Fruit fly (Drosophila melanogaster) whole organism, embryonic: ENCODE data around the gene CG42525.
A peak's percentile ranks its signal among the peaks of the same experiment; 100 is the strongest.

ENCODE experiments used
- BEAF-32 ChIP-seq: fragments of 200-800 bp; sonication (Bioruptor generic); optimal IDR thresholded peaks from 3 replicates; lab custom pipeline; 2017; ENCODE audit warnings: missing biosample characterization, missing genetic modification characterization, mild to moderate bottlenecking, moderate library complexity, missing genetic modification reagents
- CG1024 ChIP-seq: fragments of 200-800 bp; sonication (Bioruptor generic); IDR thresholded peaks from 2 replicates; pipeline ENCODE4 v1.3.6; 2022; ENCODE audit warnings: missing biosample characterization, missing genetic modification characterization
- CG11560 ChIP-seq: fragments of 200-800 bp; sonication (Bioruptor generic); IDR thresholded peaks from 3 replicates; pipeline ENCODE4 v1.3.6; 2022; ENCODE audit warnings: missing biosample characterization, missing genetic modification characterization
- CG13296 ChIP-seq: fragments of 200-800 bp; sonication (Bioruptor generic); optimal IDR thresholded peaks from 3 replicates; lab custom pipeline; 2018; ENCODE audit warnings: missing biosample characterization, mild to moderate bottlenecking, missing genetic modification characterization
- CG15011 ChIP-seq: fragments of 200-800 bp; sonication (Bioruptor generic); optimal IDR thresholded peaks from 3 replicates; lab custom pipeline; 2018; ENCODE audit warnings: missing biosample characterization, mild to moderate bottlenecking, missing genetic modification characterization
- CG15073 ChIP-seq: fragments of 200-800 bp; sonication (Bioruptor generic); optimal IDR thresholded peaks from 2 replicates; lab custom pipeline; 2016; ENCODE audit warnings: missing biosample characterization, missing genetic modification characterization
- CG15479 ChIP-seq: fragments of 200-800 bp; sonication (Bioruptor generic); optimal IDR thresholded peaks from 3 replicates; lab custom pipeline; 2019; ENCODE audit warnings: missing biosample characterization, mild to moderate bottlenecking, missing genetic modification characterization, moderate library complexity
- CG17361 ChIP-seq: fragments of 200-800 bp; sonication (Bioruptor generic); IDR thresholded peaks from 3 replicates; pipeline ENCODE4 v1.3.6; 2022; ENCODE audit warnings: missing biosample characterization, missing genetic modification characterization
- CG1832 ChIP-seq: fragments of 200-800 bp; sonication (Bioruptor generic); optimal IDR thresholded peaks from 2 replicates; lab custom pipeline; 2017; ENCODE audit warnings: missing biosample characterization, mild to moderate bottlenecking, missing genetic modification characterization, inconsistent platforms
- CG2199 ChIP-seq: fragments of 200-800 bp; sonication (Bioruptor generic); IDR thresholded peaks from 3 replicates; pipeline ENCODE4 v1.3.6; 2022; ENCODE audit warnings: missing biosample characterization, missing genetic modification characterization
- CG30020 ChIP-seq: fragments of 200-800 bp; optimal IDR thresholded peaks from 2 replicates; lab custom pipeline; 2019; ENCODE audit warnings: missing biosample characterization, mild to moderate bottlenecking, missing genetic modification characterization, moderate library complexity
- CG6175 ChIP-seq: fragments of 200-800 bp; sonication (Bioruptor generic); IDR thresholded peaks from 3 replicates; pipeline ENCODE4 v1.3.6; 2022; ENCODE audit warnings: missing biosample characterization, missing genetic modification characterization
- CG7372 ChIP-seq: fragments of 200-800 bp; sonication (Bioruptor generic); IDR thresholded peaks from 2 replicates; pipeline ENCODE4 v1.3.6; 2022; ENCODE audit warnings: missing biosample characterization, missing genetic modification characterization
- CG7556 ChIP-seq: fragments of 200-800 bp; sonication (Bioruptor generic); optimal IDR thresholded peaks from 2 replicates; lab custom pipeline; 2017; ENCODE audit warnings: missing biosample characterization, mild to moderate bottlenecking, missing genetic modification characterization
- CG8388 ChIP-seq: fragments of 200-800 bp; sonication (Bioruptor generic); optimal IDR thresholded peaks from 2 replicates; lab custom pipeline; 2019; ENCODE audit warnings: missing biosample characterization, mild to moderate bottlenecking, missing genetic modification characterization, moderate library complexity
- Chrac-16 ChIP-seq: fragments of 200-800 bp; sonication (Bioruptor generic); optimal IDR thresholded peaks from 3 replicates; lab custom pipeline; 2016; ENCODE audit warnings: missing biosample characterization, missing genetic modification characterization
- Dip3 ChIP-seq: fragments of 200-800 bp; sonication (Bioruptor generic); optimal IDR thresholded peaks from 3 replicates; lab custom pipeline; 2016; ENCODE audit warnings: missing biosample characterization, missing genetic modification characterization
- Dll ChIP-seq: fragments of 200-800 bp; sonication (Bioruptor generic); IDR thresholded peaks from 4 replicates; pipeline ENCODE4 v1.3.6; 2022; ENCODE audit warnings: missing biosample characterization, missing genetic modification characterization; ENCODE audit not compliant: partially characterized antibody
- Doc3 ChIP-seq: fragments of 200-800 bp; sonication (Bioruptor generic); IDR thresholded peaks from 3 replicates; pipeline ENCODE4 v1.3.6; 2022; ENCODE audit warnings: missing biosample characterization, missing genetic modification characterization; ENCODE audit not compliant: partially characterized antibody
- H15 ChIP-seq: fragments of 200-800 bp; sonication (Bioruptor generic); IDR thresholded peaks from 3 replicates; pipeline ENCODE4 v1.3.6; 2022; ENCODE audit warnings: missing biosample characterization, missing genetic modification characterization
- Lpt ChIP-seq: fragments of >200 bp; optimal IDR thresholded peaks from 2 replicates; lab custom pipeline; 2018; ENCODE audit warnings: missing biosample characterization, missing genetic modification characterization
- MBD-R2 ChIP-seq: fragments of 200-800 bp; sonication (Bioruptor generic); IDR thresholded peaks from 2 replicates; pipeline ENCODE4 v1.3.6; 2022; ENCODE audit warnings: missing biosample characterization, missing genetic modification characterization
- MESR4 ChIP-seq: fragments of 200-800 bp; sonication (Bioruptor generic); optimal IDR thresholded peaks from 2 replicates; lab custom pipeline; 2018; ENCODE audit warnings: missing biosample characterization, mild to moderate bottlenecking, missing genetic modification characterization, moderate library complexity
- Med ChIP-seq: fragments of 200-800 bp; sonication (Bioruptor generic); peaks from one replicate; lab custom pipeline; 2016; ENCODE audit warnings: missing biosample characterization, missing genetic modification characterization, mild to moderate bottlenecking, inconsistent platforms, moderate library complexity
- Ravus ChIP-seq: fragments of 200-800 bp; sonication (Bioruptor generic); IDR thresholded peaks from 2 replicates; pipeline ENCODE4 v1.3.6; 2022; ENCODE audit warnings: missing biosample characterization, missing genetic modification characterization
- Sin3A ChIP-seq: fragments of >200 bp; optimal IDR thresholded peaks from 2 replicates; lab custom pipeline; 2018
- Sry-δ ChIP-seq: fragments of 200-800 bp; sonication (Bioruptor generic); optimal IDR thresholded peaks from 2 replicates; lab custom pipeline; 2016; ENCODE audit warnings: missing biosample characterization, missing genetic modification characterization
- Stat92E ChIP-seq, 3 experiments: fragments of >200 bp in 2 of 3; fragments of 200-800 bp in 1 of 3; sonication (Bioruptor generic) in 1 of 3; optimal IDR thresholded peaks; 2 replicates each; lab custom pipeline; 2017 to 2019; ENCODE audit warnings: missing biosample characterization in 3 of 3, missing genetic modification characterization in 3 of 3, mild to moderate bottlenecking in 1 of 3, moderate library complexity in 1 of 3
- amos ChIP-seq: fragments of 200-800 bp; sonication (Bioruptor generic); IDR thresholded peaks from 2 replicates; pipeline ENCODE4 v1.3.6; 2022; ENCODE audit warnings: missing biosample characterization, missing genetic modification characterization; ENCODE audit not compliant: partially characterized antibody
- bbx ChIP-seq: fragments of 200-800 bp; sonication (Bioruptor generic); IDR thresholded peaks from 2 replicates; pipeline ENCODE4 v1.3.6; 2022; ENCODE audit warnings: missing biosample characterization, missing genetic modification characterization; ENCODE audit not compliant: partially characterized antibody
- chinmo ChIP-seq: fragments of 200-800 bp; sonication (Bioruptor generic); IDR thresholded peaks from 4 replicates; pipeline ENCODE4 v1.3.6; 2022; ENCODE audit warnings: missing biosample characterization, missing genetic modification characterization; ENCODE audit not compliant: partially characterized antibody
- hb ChIP-seq: fragments of 200-800 bp; sonication (Bioruptor generic); IDR thresholded peaks from 3 replicates; pipeline ENCODE4 v1.3.6; 2022; ENCODE audit warnings: missing biosample characterization, missing genetic modification characterization; ENCODE audit not compliant: partially characterized antibody
- hbn ChIP-seq: fragments of 200-800 bp; sonication (Bioruptor generic); IDR thresholded peaks from 2 replicates; pipeline ENCODE4 v1.3.6; 2022; ENCODE audit warnings: missing biosample characterization, missing genetic modification characterization; ENCODE audit not compliant: partially characterized antibody
- ind ChIP-seq: fragments of 200-800 bp; sonication (Bioruptor generic); optimal IDR thresholded peaks from 3 replicates; lab custom pipeline; 2016; ENCODE audit warnings: missing biosample characterization, missing genetic modification characterization
- nerfin-1 ChIP-seq: fragments of 200-800 bp; sonication (Bioruptor generic); optimal IDR thresholded peaks from 3 replicates; lab custom pipeline; 2019; ENCODE audit warnings: missing biosample characterization, mild to moderate bottlenecking, missing genetic modification characterization, moderate library complexity
- nom ChIP-seq: fragments of 200-800 bp; sonication (Bioruptor generic); optimal IDR thresholded peaks from 2 replicates; lab custom pipeline; 2017; ENCODE audit warnings: missing biosample characterization, missing genetic modification characterization, mild to moderate bottlenecking, moderate library complexity, missing genetic modification reagents
- pan ChIP-seq, 4 experiments: fragments of >200 bp in 3 of 4; fragments of 200-800 bp in 1 of 4; sonication (Bioruptor generic) in 1 of 4; optimal IDR thresholded peaks in 3 of 4; IDR thresholded peaks in 1 of 4; 2 replicates each; pipeline versions ENCODE4 v1.3.6 to Lab custom; 2017 to 2022; ENCODE audit warnings: missing biosample characterization in 2 of 4, missing genetic modification characterization in 2 of 4, mixed read lengths in 1 of 4
- pfk ChIP-seq: fragments of 200-800 bp; sonication (Bioruptor generic); optimal IDR thresholded peaks from 2 replicates; lab custom pipeline; 2018; ENCODE audit warnings: missing biosample characterization, mild to moderate bottlenecking, missing genetic modification characterization, moderate library complexity
- row ChIP-seq: fragments of 200-800 bp; sonication (Bioruptor generic); IDR thresholded peaks from 3 replicates; pipeline ENCODE4 v1.3.6; 2022; ENCODE audit warnings: missing biosample characterization, missing genetic modification characterization
- sens ChIP-seq: fragments of 200-800 bp; sonication (Bioruptor generic); peaks from one replicate; lab custom pipeline; 2016; ENCODE audit warnings: missing biosample characterization, missing genetic modification characterization
- sim ChIP-seq: fragments of 200-800 bp; sonication (Bioruptor generic); IDR thresholded peaks from 2 replicates; pipeline ENCODE4 v1.3.6; 2022; ENCODE audit warnings: missing biosample characterization, missing genetic modification characterization
- sna ChIP-seq: fragments of 200-800 bp; sonication (Bioruptor generic); IDR thresholded peaks from 2 replicates; pipeline ENCODE4 v1.3.6; 2022; ENCODE audit warnings: missing biosample characterization, missing genetic modification characterization; ENCODE audit not compliant: partially characterized antibody
- stwl ChIP-seq: fragments of 200-800 bp; sonication (Bioruptor generic); optimal IDR thresholded peaks from 3 replicates; lab custom pipeline; 2018; ENCODE audit warnings: missing biosample characterization, mild to moderate bottlenecking, missing genetic modification characterization, moderate library complexity
- tgo ChIP-seq: fragments of 200-800 bp; sonication (Bioruptor generic); IDR thresholded peaks from 3 replicates; pipeline ENCODE4 v1.3.6; 2022; ENCODE audit warnings: missing biosample characterization, missing genetic modification characterization
- tup ChIP-seq: fragments of 200-800 bp; sonication (Bioruptor generic); optimal IDR thresholded peaks from 2 replicates; lab custom pipeline; 2016; ENCODE audit warnings: missing biosample characterization, mild to moderate bottlenecking, missing genetic modification characterization, moderate library complexity
- unc-4 ChIP-seq: fragments of 200-800 bp; sonication (Bioruptor generic); IDR thresholded peaks from 2 replicates; pipeline ENCODE4 v1.3.6; 2022; ENCODE audit warnings: missing biosample characterization, missing genetic modification characterization; ENCODE audit not compliant: partially characterized antibody
- zen2 ChIP-seq: fragments of 200-800 bp; sonication (Bioruptor generic); IDR thresholded peaks from 3 replicates; pipeline ENCODE4 v1.3.6; 2022; ENCODE audit warnings: missing biosample characterization, missing genetic modification characterization; ENCODE audit not compliant: partially characterized antibody

CG42525 gene

DNA sequence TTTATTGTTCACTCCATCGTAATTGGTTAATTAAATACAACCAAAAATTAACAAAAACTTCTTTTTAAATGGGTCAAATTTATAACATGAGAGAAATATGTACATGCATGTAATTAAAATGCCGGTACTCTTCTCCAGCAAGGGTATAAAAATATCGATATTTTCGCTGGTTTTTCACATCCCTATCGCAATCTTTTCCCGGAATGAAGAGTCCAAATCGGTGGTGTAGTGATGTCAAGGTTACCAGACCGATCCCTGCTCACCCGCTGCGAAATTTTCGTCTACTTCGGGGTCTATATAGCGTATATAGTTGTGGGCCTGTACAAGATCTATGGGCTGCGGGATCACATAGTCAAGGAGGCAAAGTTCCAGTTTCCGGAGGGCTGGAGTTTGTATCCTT, 27.6 kb downstream of the CG42525 start, which contains the start of gene rasp (continued):
- TF ChIP-seq row (GFP tag; lab: Robert Waterston, UW) (0 out of 3 replicates have a peak, but pooled peaks have one; percentile 16), Doc3 (GFP tag; lab: Robert Waterston, UW) (0 out of 3 replicates have a peak, but pooled peaks have one; percentile 38), CG15479 (no peak), zen2 (GFP tag; lab: Robert Waterston, UW) (no peak), sim (GFP tag; lab: Robert Waterston, UW) (no peak), stwl (peak; percentile 33), sna (GFP tag; lab: Robert Waterston, UW) (0 out of 2 replicates have a peak, but pooled peaks have one; percentile 29), CG15011 (GFP tag; lab: Kevin White, UChicago) (no peak), CG6175 (no peak), nerfin-1 (tag; lab: Kevin White, UChicago) (peak; percentile 34), Stat92E (GFP tag; optimal IDR thresholded peaks at IDR 0.05; lab: Kevin White, UChicago) (peak in 1 of 3 experiments; percentile 8), Med (GFP tag; lab: Kevin White, UChicago) (peak; percentile 44), CG15073 (GFP tag; lab: Kevin White, UChicago) (no peak), Lpt (GFP tag; lab: Kevin White, UChicago) (no peak), Sry-δ (GFP tag; lab: Kevin White, UChicago) (peak; percentile 79), amos (peak; percentile 48), Dip3 (GFP tag; lab: Kevin White, UChicago) (no peak), BEAF-32 (GFP tag; lab: Kevin White, UChicago) (peak; percentile 63), pan (optimal IDR thresholded peaks at IDR 0.05; lab: Kevin White, UChicago) (no peak), pan (GFP tag; optimal IDR thresholded peaks at IDR 0.05 in 1 of 2, IDR thresholded peaks at IDR 0.05 in 1 of 2) (no peak), tup (GFP tag; lab: Kevin White, UChicago) (no peak), sens (GFP tag; lab: Kevin White, UChicago) (no peak), tgo (GFP tag; lab: Robert Waterston, UW) (no peak), CG17361 (GFP tag; lab: Robert Waterston, UW) (no peak), CG7372 (no peak), unc-4 (peak; percentile 45), ind (GFP tag; lab: Kevin White, UChicago) (no peak), MESR4 (GFP tag; lab: Kevin White, UChicago) (peak; percentile 48), CG11560 (tag; lab: Robert Waterston, UW) (no peak), hb (GFP tag; lab: Robert Waterston, UW) (no peak), MBD-R2 (peak; percentile 51), hbn (GFP tag; lab: Robert Waterston, UW) (peak; percentile 55), bbx (GFP tag; lab: Robert Waterston, UW) (peak; percentile 45; the same call in 1 of the 2 replicates), H15 (GFP tag; lab: Robert Waterston, UW) (no peak), Sin3A (lab: Kevin White, UChicago) (no peak)

DNA sequence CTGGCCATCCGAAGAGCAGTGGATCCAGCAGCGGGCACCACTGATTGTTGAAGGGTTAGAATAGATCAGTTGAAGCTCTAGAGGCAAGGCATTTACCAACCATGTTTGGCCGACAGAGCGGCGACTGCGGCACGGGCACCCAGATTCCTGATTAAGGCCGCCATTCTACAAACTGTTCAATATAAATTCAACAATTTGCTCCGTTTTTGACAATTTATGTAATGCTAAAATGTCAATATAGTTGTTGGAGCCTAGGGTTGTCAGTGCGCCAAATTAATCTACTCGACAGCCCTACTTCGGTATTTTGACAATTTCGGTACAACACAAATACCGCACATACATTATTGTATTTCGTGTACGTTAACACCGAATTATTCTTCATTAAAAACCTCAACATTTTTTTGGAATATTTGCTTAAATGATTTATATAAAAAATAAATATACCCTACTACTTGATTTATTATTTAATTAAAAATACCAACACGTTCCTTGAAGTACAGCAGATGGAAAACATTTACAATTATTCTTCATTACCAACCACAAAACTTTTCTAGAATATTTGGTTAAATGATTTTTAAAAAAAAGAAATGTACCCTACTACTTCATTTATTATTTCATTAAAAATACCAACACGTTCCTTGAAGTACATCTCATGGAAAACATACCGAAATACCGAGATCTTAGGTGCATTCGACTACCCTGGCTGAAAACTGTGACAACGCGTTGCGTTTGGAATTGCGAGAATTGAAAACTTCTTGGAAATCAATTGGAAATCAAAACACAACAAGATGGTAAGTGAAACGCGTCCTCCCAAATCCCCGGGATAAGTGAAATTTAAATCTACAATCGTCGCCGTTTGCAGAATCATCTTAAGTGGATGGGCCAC, 30.0 kb downstream of the CG42525 start, which contains the start of the genes ND-30 and CG15812:
ND-30 (minus strand) TSS at position 270 of the 886 bp plus-strand sequence.
CG15812 (plus strand) TSS at position 683 of the 886 bp plus-strand sequence.
- TF ChIP-seq chinmo (GFP tag; lab: Robert Waterston, UW) (0 out of 4 replicates have a peak, but pooled peaks have one; percentile 29), nom (GFP tag; lab: Kevin White, UChicago) (no peak), MESR4 (GFP tag; lab: Kevin White, UChicago) (peak; percentile 92), CG30020 (tag; lab: Kevin White, UChicago) (peak; percentile 92), Chrac-16 (GFP tag; lab: Kevin White, UChicago) (peak; percentile 19), CG2199 (GFP tag; lab: Robert Waterston, UW) (no peak), CG15479 (no peak), CG1832 (GFP tag; lab: Kevin White, UChicago) (no peak), Ravus (no peak), CG1024 (GFP tag; lab: Robert Waterston, UW) (no peak), CG13296 (no peak), CG8388 (GFP tag; lab: Kevin White, UChicago) (no peak), Dll (GFP tag; lab: Robert Waterston, UW) (0 out of 4 replicates have a peak, but pooled peaks have one; percentile 14), pfk (GFP tag; lab: Kevin White, UChicago) (peak; percentile 94), CG7556 (GFP tag; lab: Kevin White, UChicago) (peak; percentile 24)
